Worm (Caenorhabditis elegans): Measurements from ENCODE around the gene fbxa-158.

The fbxa-158 gene

DNA sequence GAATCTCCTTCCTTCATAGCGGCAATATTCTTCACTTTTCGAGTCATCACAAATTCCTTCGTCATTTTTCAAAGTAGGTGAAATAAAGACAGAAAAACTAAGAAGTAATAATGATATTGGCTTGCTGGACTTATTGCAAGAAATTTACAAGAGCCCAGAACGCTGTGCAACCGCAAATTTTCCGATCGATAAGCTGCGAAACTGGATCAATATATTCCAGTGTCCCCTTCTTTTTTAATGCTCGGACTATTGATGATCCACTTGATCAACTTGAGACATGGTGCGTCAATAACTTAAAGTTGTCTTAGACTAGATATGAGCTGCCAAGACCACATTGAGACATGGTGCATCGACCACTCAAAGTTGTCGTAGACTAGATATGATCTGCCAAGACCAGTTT lies 15.0 kb downstream of the fbxa-158 start, which contains the start of gene bath-33:
Gene bath-33, minus strand, starts transcription at position 101 of the 400 bp plus-strand sequence.
- TF ChIP-seq T22C8.4 (GFP tag; IDR thresholded peaks at IDR 0.05) (no peak), ztf-23 (GFP tag; IDR thresholded peaks at IDR 0.05) (no peak), flt-1 (GFP tag; IDR thresholded peaks at IDR 0.05) (no peak), cog-1 (tag; optimal IDR thresholded peaks at IDR 0.05) (no peak), ztf-29 (GFP tag; IDR thresholded peaks at IDR 0.05) (no peak)

DNA sequence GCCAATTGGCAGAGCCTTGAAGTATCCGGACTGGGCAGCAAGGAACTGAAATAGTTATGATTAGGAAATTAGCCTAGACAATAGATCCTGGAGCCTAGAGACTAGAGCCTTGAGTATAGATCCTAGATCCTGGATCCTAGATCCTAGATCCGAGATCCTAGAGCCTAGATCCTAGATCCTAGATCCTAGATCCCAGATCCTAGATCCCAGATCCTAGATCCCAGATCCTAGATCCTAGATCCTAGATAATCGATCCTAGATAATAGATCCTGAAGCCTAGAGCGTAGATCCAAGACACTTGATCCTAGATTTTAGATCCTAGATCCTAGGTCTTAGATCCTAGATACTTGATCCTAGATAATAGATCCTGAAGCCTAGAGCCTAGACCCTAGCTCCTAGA lies 16.1 kb downstream of the fbxa-158 start:
- TF ChIP-seq T22C8.4 (GFP tag; IDR thresholded peaks at IDR 0.05) (no peak), cog-1 (tag; optimal IDR thresholded peaks at IDR 0.05) (no peak), flt-1 (GFP tag; IDR thresholded peaks at IDR 0.05) (no peak), tab-1 (GFP tag; IDR thresholded peaks at IDR 0.05) (no peak), klf-2 (GFP tag; conservative IDR thresholded peaks at IDR 0.05) (no peak), ztf-29 (GFP tag; IDR thresholded peaks at IDR 0.05) (no peak), ref-1 (GFP tag; conservative IDR thresholded peaks at IDR 0.05) (no peak), ztf-23 (GFP tag; IDR thresholded peaks at IDR 0.05) (no peak), med-1 (GFP tag; optimal IDR thresholded peaks at IDR 0.05; ENCODE audit: insufficient read depth) (no peak)

DNA sequence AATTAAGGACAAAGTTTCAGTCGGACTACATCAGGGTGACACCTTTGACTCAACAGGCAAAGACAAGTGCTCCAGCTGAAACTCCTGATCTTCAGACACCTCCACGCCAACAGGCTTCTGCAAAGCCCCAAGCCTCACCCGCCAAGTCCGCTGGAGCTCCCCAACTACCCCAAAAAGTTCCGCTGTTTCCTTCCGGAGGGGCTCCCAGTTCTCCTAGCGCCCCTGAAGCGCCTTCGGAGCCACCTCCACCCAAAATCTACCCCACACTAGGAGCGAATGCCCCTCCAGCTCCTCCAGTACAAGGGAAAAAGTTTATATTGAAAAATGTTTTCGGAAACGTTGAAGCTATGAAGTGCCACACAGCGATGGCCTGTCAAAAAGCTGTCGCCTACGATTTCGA lies 18.0 kb downstream of the fbxa-158 start:
- TF ChIP-seq tab-1 (GFP tag; IDR thresholded peaks at IDR 0.05) (no peak), med-1 (GFP tag; optimal IDR thresholded peaks at IDR 0.05; ENCODE audit: insufficient read depth) (no peak), flt-1 (GFP tag; IDR thresholded peaks at IDR 0.05) (no peak), cog-1 (tag; optimal IDR thresholded peaks at IDR 0.05) (no peak), ztf-29 (GFP tag; IDR thresholded peaks at IDR 0.05) (no peak), ztf-23 (GFP tag; IDR thresholded peaks at IDR 0.05) (no peak), ref-1 (GFP tag; conservative IDR thresholded peaks at IDR 0.05) (no peak), T22C8.4 (GFP tag; IDR thresholded peaks at IDR 0.05) (no peak), klf-2 (GFP tag; conservative IDR thresholded peaks at IDR 0.05) (no peak)

DNA sequence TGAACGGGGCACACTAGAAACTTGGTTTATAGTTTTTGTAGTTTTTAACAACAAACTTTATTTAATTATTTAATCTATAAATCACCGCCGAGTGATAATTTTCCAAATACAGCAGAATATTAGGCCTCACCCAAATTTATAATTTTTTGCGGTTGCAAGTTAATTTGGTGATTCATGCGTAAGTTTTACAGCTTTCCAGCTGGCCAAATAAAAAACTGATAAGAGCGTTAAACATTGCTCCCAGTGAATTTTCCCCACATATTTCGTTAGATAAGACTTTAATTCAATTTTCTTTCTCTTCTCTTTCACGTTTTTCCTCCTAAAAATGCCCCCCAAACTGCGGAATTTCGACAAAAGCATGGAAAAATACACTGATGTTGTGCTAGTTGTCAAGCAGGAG lies 19.6 kb downstream of the fbxa-158 start, which contains the start of gene bath-47:
Gene bath-47, plus strand, starts transcription at position 305 of the 400 bp plus-strand sequence.
- TF ChIP-seq med-1 (GFP tag; optimal IDR thresholded peaks at IDR 0.05; ENCODE audit: insufficient read depth) (no peak), tab-1 (GFP tag; IDR thresholded peaks at IDR 0.05) (no peak), ztf-29 (GFP tag; IDR thresholded peaks at IDR 0.05) (no peak), ref-1 (GFP tag; conservative IDR thresholded peaks at IDR 0.05) (no peak)

DNA sequence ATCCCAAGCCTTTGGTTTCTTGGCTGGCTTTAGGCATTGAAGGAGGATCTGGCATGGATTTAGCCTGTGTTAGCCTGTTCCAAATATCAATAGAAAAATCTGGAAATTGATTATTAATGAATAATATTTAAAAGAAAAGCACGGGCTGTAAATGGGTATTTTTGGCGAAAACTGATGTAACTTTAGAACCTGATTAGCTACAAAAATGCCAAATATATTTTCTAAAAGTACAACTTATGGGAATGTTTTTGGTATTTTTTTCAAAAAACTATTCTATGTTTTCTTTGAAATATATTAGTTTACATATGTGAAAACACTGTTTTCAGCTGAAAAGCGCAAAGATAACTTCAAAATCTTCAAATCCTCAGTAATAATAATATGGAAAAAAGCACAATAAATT lies 20.4 kb downstream of the fbxa-158 start, which contains the start of gene bath-26:
Gene bath-26, minus strand, starts transcription at position 101 of the 400 bp plus-strand sequence.
- TF ChIP-seq tab-1 (GFP tag; IDR thresholded peaks at IDR 0.05) (no peak), ztf-23 (GFP tag; IDR thresholded peaks at IDR 0.05) (no peak), ref-1 (GFP tag; conservative IDR thresholded peaks at IDR 0.05) (no peak), flt-1 (GFP tag; IDR thresholded peaks at IDR 0.05) (no peak), med-1 (GFP tag; optimal IDR thresholded peaks at IDR 0.05; ENCODE audit: insufficient read depth) (no peak), cog-1 (tag; optimal IDR thresholded peaks at IDR 0.05) (no peak), T22C8.4 (GFP tag; IDR thresholded peaks at IDR 0.05) (no peak), ztf-29 (GFP tag; IDR thresholded peaks at IDR 0.05) (no peak), klf-2 (GFP tag; conservative IDR thresholded peaks at IDR 0.05) (no peak)

DNA sequence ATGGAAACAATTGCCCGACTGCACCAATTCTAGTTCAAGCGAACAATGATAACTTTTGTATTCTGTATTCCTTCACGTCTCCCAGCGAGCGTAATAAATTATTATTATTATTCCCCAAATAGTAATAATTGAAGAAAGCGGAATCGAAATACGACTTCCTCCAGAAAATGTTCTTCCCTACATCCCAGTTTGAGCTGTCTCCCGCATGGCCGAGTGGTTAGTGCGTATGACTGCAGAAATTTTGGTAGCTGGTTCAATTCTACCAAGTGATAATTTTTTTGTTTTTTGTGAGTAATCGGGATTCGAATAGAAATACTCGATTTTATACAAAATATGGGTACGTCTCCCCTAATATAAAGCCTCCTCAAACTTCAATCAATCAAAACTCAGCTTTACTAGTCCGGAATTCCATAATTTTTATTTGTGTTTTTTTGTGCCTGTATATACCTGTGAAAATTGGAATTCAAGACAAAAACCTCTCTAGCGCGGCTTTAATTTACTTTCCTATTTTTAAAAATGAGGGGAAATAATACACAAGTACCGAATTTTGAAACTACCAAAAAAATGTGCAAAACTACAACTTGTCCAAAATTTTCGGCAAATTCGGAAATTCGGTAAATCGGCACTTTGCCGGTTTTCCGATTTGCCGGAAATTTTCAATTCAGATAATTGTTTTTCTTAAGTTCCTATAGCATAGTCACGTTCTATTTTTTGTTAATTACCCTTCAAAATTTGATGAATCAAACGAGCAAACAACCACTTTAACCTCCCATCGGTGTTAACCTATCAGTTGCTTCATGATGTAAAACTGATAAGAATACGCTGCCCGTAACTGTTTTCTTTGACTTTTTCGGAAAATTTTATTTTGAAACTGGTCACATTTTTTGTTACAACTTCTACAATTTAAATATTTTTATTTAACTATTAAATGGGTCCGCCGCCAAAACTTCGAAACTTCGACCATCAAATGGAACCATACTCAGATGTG lies 23.7 kb downstream of the fbxa-158 start, which contains the start of gene bath-46:
Gene bath-46, plus strand, starts transcription at position 806 of the 988 bp plus-strand sequence.
- TF ChIP-seq med-1 (GFP tag; optimal IDR thresholded peaks at IDR 0.05; ENCODE audit: insufficient read depth) (no peak), ztf-29 (GFP tag; IDR thresholded peaks at IDR 0.05) (no peak), T22C8.4 (GFP tag; IDR thresholded peaks at IDR 0.05) (no peak), ref-1 (GFP tag; conservative IDR thresholded peaks at IDR 0.05) (no peak), cog-1 (tag; optimal IDR thresholded peaks at IDR 0.05) (no peak)

DNA sequence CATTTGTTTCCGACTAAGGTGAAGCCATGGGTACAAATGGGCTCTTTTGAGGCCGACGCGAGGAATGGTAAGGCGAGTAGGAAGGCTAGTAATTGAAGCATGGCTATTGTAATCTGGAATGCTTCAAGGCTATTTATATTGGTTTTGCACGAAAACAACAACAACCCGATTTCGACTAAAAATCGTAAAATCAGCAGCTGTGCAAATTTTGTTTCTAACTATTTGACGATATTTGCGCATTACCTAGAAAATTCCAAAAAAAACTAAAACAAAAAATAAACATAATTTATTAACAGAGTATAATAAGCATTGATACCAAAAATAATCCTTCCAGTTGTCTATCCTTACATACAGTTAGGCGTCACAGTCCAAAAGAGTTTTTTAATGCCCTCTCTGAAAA lies 25.9 kb downstream of the fbxa-158 start, which contains the start of gene clec-20:
Gene clec-20, minus strand, starts transcription at position 101 of the 400 bp plus-strand sequence.
- TF ChIP-seq ztf-29 (GFP tag; IDR thresholded peaks at IDR 0.05) (no peak), T22C8.4 (GFP tag; IDR thresholded peaks at IDR 0.05) (no peak), ref-1 (GFP tag; conservative IDR thresholded peaks at IDR 0.05) (no peak), ztf-23 (GFP tag; IDR thresholded peaks at IDR 0.05) (no peak), klf-2 (GFP tag; conservative IDR thresholded peaks at IDR 0.05) (no peak), tab-1 (GFP tag; IDR thresholded peaks at IDR 0.05) (no peak), med-1 (GFP tag; optimal IDR thresholded peaks at IDR 0.05; ENCODE audit: insufficient read depth) (no peak), cog-1 (tag; optimal IDR thresholded peaks at IDR 0.05) (no peak), flt-1 (GFP tag; IDR thresholded peaks at IDR 0.05) (no peak)

DNA sequence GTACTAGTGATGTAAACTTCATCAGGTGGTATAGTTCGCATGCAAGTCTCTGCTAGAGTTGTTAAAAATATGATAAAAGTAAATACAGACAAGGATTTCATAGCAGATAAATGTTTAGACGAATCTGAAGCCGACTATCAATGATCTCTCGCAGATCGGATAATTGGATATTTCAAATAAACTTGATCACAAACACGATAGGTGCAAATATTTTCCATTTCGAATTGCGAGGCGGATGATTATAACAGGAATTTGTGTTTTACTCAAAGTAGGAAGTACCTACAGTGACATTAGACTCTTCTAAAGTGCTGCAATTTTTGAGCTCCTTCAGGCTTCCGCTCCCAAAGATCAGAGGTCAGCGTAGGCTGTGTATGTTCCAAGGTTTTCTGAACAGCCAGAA lies 31.2 kb downstream of the fbxa-158 start, which contains the start of gene T07H3.7:
Gene T07H3.7, minus strand, starts transcription at position 101 of the 400 bp plus-strand sequence.
- no peak for TF ChIP-seq cog-1 (tag; optimal IDR thresholded peaks at IDR 0.05)
- TF ChIP-seq klf-2 (GFP tag; conservative IDR thresholded peaks at IDR 0.05): no peak
- TF ChIP-seq T22C8.4 (GFP tag; IDR thresholded peaks at IDR 0.05): no peak

DNA sequence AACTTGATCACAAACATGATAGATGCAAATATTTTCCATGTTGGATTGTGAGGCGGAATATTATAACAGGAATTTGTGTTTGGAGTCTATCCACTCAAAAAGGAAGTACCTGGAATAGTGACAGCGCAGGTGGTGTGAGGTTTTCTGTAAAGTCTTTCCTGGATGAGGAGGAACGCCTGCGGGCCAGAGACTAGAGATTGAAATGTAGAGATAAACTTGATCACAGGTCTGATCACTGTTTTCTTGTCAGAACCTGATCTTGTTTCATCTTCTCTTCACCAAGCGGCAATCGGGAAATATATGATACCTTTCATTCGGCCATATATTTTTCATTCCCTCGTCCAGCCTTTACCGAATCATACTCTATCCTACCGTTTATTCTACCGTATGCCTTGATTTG lies 34.8 kb downstream of the fbxa-158 start, which contains the start of gene T07H3.8:
Gene T07H3.8, plus strand, starts transcription at position 301 of the 400 bp plus-strand sequence.
- TF ChIP-seq flt-1 (GFP tag; IDR thresholded peaks at IDR 0.05): no peak
- TF ChIP-seq ztf-29 (GFP tag; IDR thresholded peaks at IDR 0.05): no peak
- TF ChIP-seq T22C8.4 (GFP tag; IDR thresholded peaks at IDR 0.05): no peak
- no peak for TF ChIP-seq ztf-23 (GFP tag; IDR thresholded peaks at IDR 0.05)
- no peak for TF ChIP-seq klf-2 (GFP tag; conservative IDR thresholded peaks at IDR 0.05)

DNA sequence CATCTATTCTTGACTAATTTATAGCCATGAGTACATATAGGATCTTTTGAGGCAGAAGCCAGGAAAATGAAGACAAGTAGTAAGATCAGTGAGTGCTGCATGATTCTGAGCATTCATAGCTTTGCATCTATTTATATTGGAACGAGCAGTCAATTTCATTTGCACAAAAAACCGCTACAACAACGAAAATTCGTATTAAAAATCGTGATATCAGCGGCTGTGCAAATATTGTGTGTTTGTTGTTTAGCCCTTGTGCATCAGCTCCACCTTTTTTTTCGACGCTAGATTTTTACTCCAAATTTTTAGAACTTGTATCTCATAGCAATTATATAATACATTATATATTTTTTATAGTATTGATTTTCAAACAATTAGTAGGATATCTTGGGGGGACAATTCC lies 36.9 kb downstream of the fbxa-158 start, which contains the start of gene clec-21:
Gene clec-21, minus strand, starts transcription at position 101 of the 400 bp plus-strand sequence.
- TF ChIP-seq cog-1 (tag; optimal IDR thresholded peaks at IDR 0.05) (no peak), klf-2 (GFP tag; conservative IDR thresholded peaks at IDR 0.05) (no peak), T22C8.4 (GFP tag; IDR thresholded peaks at IDR 0.05) (no peak), ztf-29 (GFP tag; IDR thresholded peaks at IDR 0.05) (no peak)

Measured in whole organism, midembryonic.